Worm (Caenorhabditis elegans): Measurements from ENCODE around the gene F10B5.3.

F10B5.3 gene

ce11 chrII:8106921-8107695 is 42.7 kb downstream of the F10B5.3 start, which contains the start of the genes chst-1 and C41C4.9 (continued):
- TF ChIP-seq daf-12 (tag; optimal IDR thresholded peaks at IDR 0.05): no peak
- TF ChIP-seq arid-1 (GFP tag; conservative IDR thresholded peaks at IDR 0.05): peak; percentile 91
- peak; percentile 89; the same call in 1 of the 2 replicates for TF ChIP-seq dmd-9 (GFP tag; IDR thresholded peaks at IDR 0.05)
- TF ChIP-seq zfp-3 (GFP tag; conservative IDR thresholded peaks at IDR 0.05): peak; percentile 83
- TF ChIP-seq gei-8 (GFP tag; optimal IDR thresholded peaks at IDR 0.05): peak; percentile 90
- TF ChIP-seq Y75B8A.6 (GFP tag; IDR thresholded peaks at IDR 0.05): 0 out of 2 replicates have a peak, but pooled peaks have one; percentile 56
- peak; percentile 91 for TF ChIP-seq T26A8.4 (GFP tag; IDR thresholded peaks at IDR 0.05)
- TF ChIP-seq aha-1 (tag): peak; percentile 93
- TF ChIP-seq ceh-82 (tag; optimal IDR thresholded peaks at IDR 0.05): no peak
- TF ChIP-seq madf-9 (GFP tag; conservative IDR thresholded peaks at IDR 0.05): peak; percentile 90
- TF ChIP-seq pha-4 (GFP tag; IDR thresholded peaks at IDR 0.05): peak; percentile 87
- no peak for TF ChIP-seq pha-4 (tag; optimal IDR thresholded peaks at IDR 0.05)
- TF ChIP-seq egl-27 (tag; optimal IDR thresholded peaks at IDR 0.05): no peak
- TF ChIP-seq fkh-10 (GFP tag; optimal IDR thresholded peaks at IDR 0.05): no peak
- no peak for TF ChIP-seq ceh-62 (tag; optimal IDR thresholded peaks at IDR 0.05)
- TF ChIP-seq ZK337.2 (GFP tag; IDR thresholded peaks at IDR 0.05): peak; percentile 66; the same call in 1 of the 2 replicates
- no peak for TF ChIP-seq ama-1 (optimal IDR thresholded peaks at IDR 0.05)
- TF ChIP-seq jun-1 (tag; optimal IDR thresholded peaks at IDR 0.05): no peak
- no peak for TF ChIP-seq skn-1 (tag; optimal IDR thresholded peaks at IDR 0.05)
- peak; percentile 90 for TF ChIP-seq php-3 (GFP tag; IDR thresholded peaks at IDR 0.05)
- 0 out of 2 replicates have a peak, but pooled peaks have one; percentile 70 for TF ChIP-seq daf-8 (GFP tag; IDR thresholded peaks at IDR 0.05)

- peak; percentile 65 for TF ChIP-seq pqm-1 (tag; optimal IDR thresholded peaks at IDR 0.05)
- no peak for TF ChIP-seq nhr-42 (GFP tag; IDR thresholded peaks at IDR 0.05)
- no peak for TF ChIP-seq egl-27 (tag; optimal IDR thresholded peaks at IDR 0.05)
- TF ChIP-seq T20F7.1 (GFP tag; optimal IDR thresholded peaks at IDR 0.05): no peak
- TF ChIP-seq unc-62 (GFP tag; optimal IDR thresholded peaks at IDR 0.05 in 1 of 2): peak in 1 of 2 experiments; percentile 13
- no peak for TF ChIP-seq unc-62 (tag; optimal IDR thresholded peaks at IDR 0.05)
- peak; percentile 8 for TF ChIP-seq nhr-11 (tag; optimal IDR thresholded peaks at IDR 0.05)
- TF ChIP-seq nhr-111 (GFP tag; optimal IDR thresholded peaks at IDR 0.05): no peak
- no peak for TF ChIP-seq attf-4 (tag; optimal IDR thresholded peaks at IDR 0.05)
- peak; percentile 45 for TF ChIP-seq hlh-11 (tag; optimal IDR thresholded peaks at IDR 0.05)
- TF ChIP-seq nhr-28 (tag; optimal IDR thresholded peaks at IDR 0.05): peak; percentile 65
- TF ChIP-seq daf-16 (GFP tag; optimal IDR thresholded peaks at IDR 0.05): no peak
- TF ChIP-seq daf-16 (tag; optimal IDR thresholded peaks at IDR 0.05): peak; percentile 68
- peak; percentile 57 for TF ChIP-seq hlh-30 (tag; optimal IDR thresholded peaks at IDR 0.05; ENCODE audit: insufficient read depth)
- TF ChIP-seq lsy-2 (tag; optimal IDR thresholded peaks at IDR 0.05): peak in 1 of 2 experiments; percentile 42
- peak; percentile 42 for TF ChIP-seq dve-1 (tag; optimal IDR thresholded peaks at IDR 0.05; ENCODE audit: insufficient read depth)
Observed at ce11 chrII:8104998-8105397, 44.8 kb downstream of the F10B5.3 start, which contains the start of gene sfxn-5. TSS of gene sfxn-5 (minus strand) at chrII:8105052.

- TF ChIP-seq unc-130 (GFP tag; optimal IDR thresholded peaks at IDR 0.05) (no peak), zag-1 (tag; optimal IDR thresholded peaks at IDR 0.05) (no peak), T20F7.1 (GFP tag; optimal IDR thresholded peaks at IDR 0.05) (no peak), aly-2 (tag; optimal IDR thresholded peaks at IDR 0.05) (no peak), lin-39 (tag; optimal IDR thresholded peaks at IDR 0.05) (no peak), madf-5 (GFP tag; IDR thresholded peaks at IDR 0.05) (no peak), hif-1 (tag; optimal IDR thresholded peaks at IDR 0.05) (no peak), nhr-237 (tag; optimal IDR thresholded peaks at IDR 0.05) (no peak), ZK337.2 (GFP tag; IDR thresholded peaks at IDR 0.05) (no peak), dmd-9 (GFP tag; IDR thresholded peaks at IDR 0.05) (no peak)
Observed at ce11 chrII:8102041-8102440, 47.8 kb downstream of the F10B5.3 start, which contains the start of gene sre-2. TSS of gene sre-2 (minus strand) at chrII:8102141.
